Fruit fly (Drosophila melanogaster) whole organism, wandering third instar larva: ENCODE data around the gene Icmt.

Experiments
- Jra ChIP-seq: sonication (Bioruptor generic); optimal IDR thresholded peaks from 2 replicates; lab custom pipeline; 2016; ENCODE audit warnings: missing biosample characterization, missing genetic modification characterization
- Mio ChIP-seq: sonication (Bioruptor generic); optimal IDR thresholded peaks from 2 replicates; lab custom pipeline; 2016; ENCODE audit warnings: missing biosample characterization, missing genetic modification characterization

- no peak for TF ChIP-seq Jra (GFP tag; lab: Kevin White, UChicago)
- TF ChIP-seq Mio (GFP tag; lab: Kevin White, UChicago), result no peak
Measured at dm6 chr3L:13064346-13064745, 46.3 kb downstream of the Icmt start.
